Fruit fly (Drosophila melanogaster) whole organism, adult: ENCODE measurements around the gene CG18810.

ENCODE experiments used
- CG11617 ChIP-seq: fragments of 200-800 bp; sonication (Bioruptor generic); optimal IDR thresholded peaks from 2 replicates; lab custom pipeline; 2017; ENCODE audit warnings: mild to moderate bottlenecking, missing biosample characterization, missing genetic modification reagents, missing genetic modification characterization
- CG12768 ChIP-seq: fragments of 200-800 bp; sonication (Bioruptor generic); optimal IDR thresholded peaks from 2 replicates; lab custom pipeline; 2017; ENCODE audit warnings: missing biosample characterization, missing genetic modification characterization, mild to moderate bottlenecking, moderate library complexity, missing genetic modification reagents
- CG14711 ChIP-seq: fragments of 200-800 bp; sonication (Bioruptor generic); optimal IDR thresholded peaks from 2 replicates; lab custom pipeline; 2018; ENCODE audit warnings: missing biosample characterization, mild to moderate bottlenecking, missing genetic modification characterization, moderate library complexity
- CG1620 ChIP-seq: fragments of 200-800 bp; sonication (Bioruptor generic); optimal IDR thresholded peaks from 2 replicates; lab custom pipeline; 2016; ENCODE audit warnings: missing biosample characterization, missing genetic modification characterization
- CG33017 ChIP-seq: fragments of 200-800 bp; sonication (Bioruptor generic); optimal IDR thresholded peaks from 2 replicates; lab custom pipeline; 2018; ENCODE audit warnings: missing biosample characterization, mild to moderate bottlenecking, missing genetic modification characterization, moderate library complexity
- CG5204 ChIP-seq: fragments of 200-800 bp; sonication (Bioruptor generic); optimal IDR thresholded peaks from 2 replicates; lab custom pipeline; 2016; ENCODE audit warnings: missing biosample characterization, missing genetic modification characterization
- CG7045 ChIP-seq: fragments of 200-800 bp; sonication (Bioruptor generic); optimal IDR thresholded peaks from 2 replicates; lab custom pipeline; 2017; ENCODE audit warnings: missing biosample characterization, mild to moderate bottlenecking, missing genetic modification characterization
- CG7101 ChIP-seq: fragments of 200-800 bp; sonication (Bioruptor generic); optimal IDR thresholded peaks from 2 replicates; lab custom pipeline; 2018; ENCODE audit warnings: missing biosample characterization, mild to moderate bottlenecking, missing genetic modification characterization, moderate library complexity
- Clk ChIP-seq: fragments of 200-800 bp; sonication (Bioruptor generic); optimal IDR thresholded peaks from 2 replicates; lab custom pipeline; 2017; ENCODE audit warnings: missing biosample characterization, missing genetic modification characterization
- Crg-1 ChIP-seq: fragments of 200-800 bp; sonication (Bioruptor generic); optimal IDR thresholded peaks from 2 replicates; lab custom pipeline; 2016; ENCODE audit warnings: missing biosample characterization, missing genetic modification characterization
- Hr96 ChIP-seq: fragments of 200-800 bp; sonication (Bioruptor generic); optimal IDR thresholded peaks from 2 replicates; lab custom pipeline; 2016; ENCODE audit warnings: missing biosample characterization, missing genetic modification characterization
- Mnt ChIP-seq: fragments of 200-800 bp; sonication (Bioruptor generic); optimal IDR thresholded peaks from 2 replicates; lab custom pipeline; 2016; ENCODE audit warnings: missing biosample characterization, mild to moderate bottlenecking, missing genetic modification characterization
- bab1 ChIP-seq: fragments of 200-800 bp; sonication (Bioruptor generic); optimal IDR thresholded peaks from 3 replicates; lab custom pipeline; 2019; ENCODE audit warnings: missing biosample characterization, mild to moderate bottlenecking, missing genetic modification characterization, moderate library complexity
- cic ChIP-seq: fragments of 200-800 bp; sonication (Bioruptor generic); optimal IDR thresholded peaks from 2 replicates; lab custom pipeline; 2017; ENCODE audit warnings: missing biosample characterization, mild to moderate bottlenecking, missing genetic modification characterization, moderate library complexity
- cnc ChIP-seq, 2 experiments: fragments of >200 bp; optimal IDR thresholded peaks; 2 replicates each; lab custom pipeline; 2017
- kay ChIP-seq: fragments of 200-800 bp; sonication (Bioruptor generic); peaks from one replicate; lab custom pipeline; 2016; ENCODE audit warnings: missing biosample characterization, missing genetic modification characterization, borderline replicate concordance
- ovo ChIP-seq: fragments of 200-800 bp; sonication (Bioruptor generic); optimal IDR thresholded peaks from 2 replicates; lab custom pipeline; 2016; ENCODE audit warnings: missing biosample characterization, missing genetic modification characterization
- pad ChIP-seq: fragments of 200-800 bp; sonication (Bioruptor generic); optimal IDR thresholded peaks from 3 replicates; lab custom pipeline; 2017; ENCODE audit warnings: missing biosample characterization, missing genetic modification characterization, mild to moderate bottlenecking, moderate library complexity, missing genetic modification reagents
- tj ChIP-seq: fragments of 200-800 bp; sonication (Bioruptor generic); optimal IDR thresholded peaks from 3 replicates; lab custom pipeline; 2017; ENCODE audit warnings: missing biosample characterization, mild to moderate bottlenecking, missing genetic modification characterization, moderate library complexity
- toe ChIP-seq: fragments of 200-800 bp; sonication (Bioruptor generic); optimal IDR thresholded peaks from 2 replicates; lab custom pipeline; 2016; ENCODE audit warnings: missing biosample characterization, missing genetic modification characterization

CG18810 gene

dm6 chr2L:20673737-20674461 lies 25.2 kb downstream of the CG18810 start:
- TF ChIP-seq Hr96 (GFP tag; lab: Kevin White, UChicago) = peak; percentile 37
- TF ChIP-seq tj (GFP tag; lab: Kevin White, UChicago) = peak; percentile 31
- TF ChIP-seq Clk = no peak
- TF ChIP-seq cic (GFP tag; lab: Kevin White, UChicago) = peak; percentile 100
- TF ChIP-seq CG7101 (tag; lab: Kevin White, UChicago) = no peak
- no peak for TF ChIP-seq CG1620
- TF ChIP-seq ovo = no peak
- TF ChIP-seq CG33017 (tag; lab: Kevin White, UChicago) = peak; percentile 4
- TF ChIP-seq Mnt = peak; percentile 19

- TF ChIP-seq Clk (peak; percentile 54), CG14711 (tag; lab: Kevin White, UChicago) (peak; percentile 49), Crg-1 (no peak), CG7045 (GFP tag; lab: Kevin White, UChicago) (peak; percentile 17), CG7101 (tag; lab: Kevin White, UChicago) (peak; percentile 68), CG12768 (peak; percentile 72), toe (no peak), pad (GFP tag; lab: Kevin White, UChicago) (peak; percentile 12), CG33017 (tag; lab: Kevin White, UChicago) (peak; percentile 59), cnc (optimal IDR thresholded peaks at IDR 0.05; lab: Kevin White, UChicago) (no peak), CG1620 (no peak), Mnt (peak; percentile 7), kay (no peak), tj (GFP tag; lab: Kevin White, UChicago) (no peak)
These were observed 26.0 kb downstream of the CG18810 start for dm6 chr2L:20674718-20675117.

- TF ChIP-seq pad (GFP tag; lab: Kevin White, UChicago) (peak; percentile 15), Clk (no peak), cnc (optimal IDR thresholded peaks at IDR 0.05; lab: Kevin White, UChicago) (no peak), kay (peak; percentile 64), CG14711 (tag; lab: Kevin White, UChicago) (peak; percentile 45), CG7101 (tag; lab: Kevin White, UChicago) (peak; percentile 37), tj (GFP tag; lab: Kevin White, UChicago) (peak; percentile 21), Mnt (peak; percentile 46), bab1 (GFP tag; lab: Kevin White, UChicago) (peak; percentile 58), Hr96 (GFP tag; lab: Kevin White, UChicago) (no peak), CG33017 (tag; lab: Kevin White, UChicago) (peak; percentile 29), CG11617 (GFP tag; lab: Kevin White, UChicago) (peak; percentile 23), Crg-1 (peak; percentile 23), toe (peak; percentile 20), CG7045 (GFP tag; lab: Kevin White, UChicago) (peak; percentile 13), ovo (no peak), CG5204 (GFP tag; lab: Kevin White, UChicago) (no peak), CG1620 (peak; percentile 10), CG12768 (no peak), cic (GFP tag; lab: Kevin White, UChicago) (peak; percentile 47)
These were observed 27.2 kb downstream of the CG18810 start, which contains the start of the genes CG31678 and IKKepsilon for dm6 chr2L:20675875-20676274. TSS of gene CG31678 (minus strand) at chr2L:20675941. TSS of gene IKKepsilon (plus strand) at chr2L:20676045.

dm6 chr2L:20681648-20682098 lies 33.0 kb downstream of the CG18810 start, which contains the start of gene Cen:
TSS of gene Cen (minus strand) at chr2L:20681846.
- TF ChIP-seq CG7045 (GFP tag; lab: Kevin White, UChicago) (peak; percentile 61), bab1 (GFP tag; lab: Kevin White, UChicago) (peak; percentile 53), CG5204 (GFP tag; lab: Kevin White, UChicago) (peak; percentile 67), Hr96 (GFP tag; lab: Kevin White, UChicago) (peak; percentile 67), kay (peak; percentile 14), CG33017 (tag; lab: Kevin White, UChicago) (peak; percentile 7), Mnt (peak; percentile 50), pad (GFP tag; lab: Kevin White, UChicago) (peak; percentile 3), Clk (no peak), toe (peak; percentile 77), cnc (optimal IDR thresholded peaks at IDR 0.05; lab: Kevin White, UChicago) (no peak), Crg-1 (peak; percentile 20), CG12768 (peak; percentile 8), cic (GFP tag; lab: Kevin White, UChicago) (no peak), CG14711 (tag; lab: Kevin White, UChicago) (peak; percentile 12), CG11617 (GFP tag; lab: Kevin White, UChicago) (peak; percentile 69), CG7101 (tag; lab: Kevin White, UChicago) (peak; percentile 43), tj (GFP tag; lab: Kevin White, UChicago) (peak; percentile 37), ovo (no peak), CG1620 (peak; percentile 64)

- TF ChIP-seq ovo (no peak), CG7045 (GFP tag; lab: Kevin White, UChicago) (no peak), CG11617 (GFP tag; lab: Kevin White, UChicago) (peak; percentile 24)
These were observed 33.5 kb downstream of the CG18810 start, which contains the start of gene CG2617 for dm6 chr2L:20682136-20682733. TSS of gene CG2617 (plus strand) at chr2L:20682368.

dm6 chr2L:20688722-20689121 lies 40.0 kb downstream of the CG18810 start:
- TF ChIP-seq Hr96 (GFP tag; lab: Kevin White, UChicago) = no peak
